Worm (Caenorhabditis elegans) whole organism, late embryonic: ENCODE data around the gene C33D9.3.
A peak's percentile ranks its signal among the peaks of the same experiment; 100 is the strongest.
"Not testable (repeated sequence)": the region's sequence is repeated elsewhere in the genome, so short reads cannot be mapped to it uniquely, and the experiment has no call there.

Experiments used
- F13H6.1 ChIP-seq: sonication (generic microtip); optimal IDR thresholded peaks from 2 replicates; lab custom pipeline; 2016; ENCODE audit warnings: missing genetic modification characterization, missing compliant biosample characterization
- K02D7.2 ChIP-seq: sonication (generic microtip); optimal IDR thresholded peaks from 2 replicates; lab custom pipeline; 2017; ENCODE audit warnings: mild to moderate bottlenecking, missing genetic modification characterization, missing compliant biosample characterization
- T23F11.4 ChIP-seq: fragments of 200-800 bp; sonication (Bioruptor generic); optimal IDR thresholded peaks from 2 replicates; lab custom pipeline; 2018; ENCODE audit warnings: mild to moderate bottlenecking, missing genetic modification characterization, missing compliant biosample characterization
- ahr-1 ChIP-seq: sonication (generic microtip); optimal IDR thresholded peaks from 2 replicates; lab custom pipeline; 2016; ENCODE audit warnings: missing genetic modification characterization, missing compliant biosample characterization
- ama-1 ChIP-seq: fragments of 150-350 bp; optimal IDR thresholded peaks from 2 replicates; lab custom pipeline; 2014
- ceh-18 ChIP-seq: sonication (generic microtip); optimal IDR thresholded peaks from 2 replicates; lab custom pipeline; 2016; ENCODE audit warnings: missing genetic modification characterization, missing compliant biosample characterization
- ceh-19 ChIP-seq: fragments of 200-800 bp; sonication (Bioruptor generic); optimal IDR thresholded peaks from 2 replicates; lab custom pipeline; 2018; ENCODE audit warnings: mild to moderate bottlenecking, missing genetic modification characterization, missing compliant biosample characterization
- ceh-31 ChIP-seq: sonication (generic microtip); optimal IDR thresholded peaks from 2 replicates; lab custom pipeline; 2016; ENCODE audit warnings: missing genetic modification characterization, missing compliant biosample characterization
- ceh-34 ChIP-seq: sonication (generic microtip); optimal IDR thresholded peaks from 2 replicates; lab custom pipeline; 2016; ENCODE audit warnings: mild to moderate bottlenecking, missing genetic modification characterization, missing compliant biosample characterization
- ceh-48 ChIP-seq: sonication (generic microtip); optimal IDR thresholded peaks from 2 replicates; lab custom pipeline; 2016; ENCODE audit warnings: missing genetic modification characterization, inconsistent platforms, missing compliant biosample characterization
- ceh-9 ChIP-seq: sonication (generic microtip); optimal IDR thresholded peaks from 2 replicates; lab custom pipeline; 2016; ENCODE audit warnings: mild to moderate bottlenecking, missing genetic modification characterization, inconsistent platforms, missing compliant biosample characterization
- che-1 ChIP-seq: sonication (generic microtip); optimal IDR thresholded peaks from 2 replicates; lab custom pipeline; 2016; ENCODE audit warnings: mild to moderate bottlenecking, missing genetic modification characterization, missing compliant biosample characterization
- dmd-4 ChIP-seq: sonication (generic microtip); optimal IDR thresholded peaks from 2 replicates; lab custom pipeline; 2016; ENCODE audit warnings: borderline replicate concordance, missing genetic modification characterization, missing compliant biosample characterization
- dve-1 ChIP-seq: sonication (generic microtip); optimal IDR thresholded peaks from 2 replicates; lab custom pipeline; 2017; ENCODE audit warnings: antibody characterized with exemption, mild to moderate bottlenecking, missing genetic modification characterization, missing compliant biosample characterization
- ets-4 ChIP-seq: sonication (generic microtip); optimal IDR thresholded peaks from 2 replicates; lab custom pipeline; 2016; ENCODE audit warnings: missing genetic modification characterization, missing compliant biosample characterization
- gmeb-2 ChIP-seq: sonication (generic microtip); optimal IDR thresholded peaks from 2 replicates; lab custom pipeline; 2016; ENCODE audit warnings: missing genetic modification characterization, inconsistent platforms, missing compliant biosample characterization
- hlh-13 ChIP-seq: fragments of 200-800 bp; sonication (Bioruptor generic); optimal IDR thresholded peaks from 2 replicates; lab custom pipeline; 2018; ENCODE audit warnings: mild to moderate bottlenecking, missing genetic modification characterization, missing compliant biosample characterization
- hlh-15 ChIP-seq: sonication (generic microtip); optimal IDR thresholded peaks from 2 replicates; lab custom pipeline; 2016; ENCODE audit warnings: missing genetic modification characterization, missing compliant biosample characterization
- hlh-30 ChIP-seq: sonication (generic microtip); optimal IDR thresholded peaks from 2 replicates; lab custom pipeline; 2017; ENCODE audit warnings: antibody characterized with exemption, missing genetic modification characterization, missing compliant biosample characterization; ENCODE audit not compliant: insufficient read depth
- hlh-6 ChIP-seq: sonication (generic microtip); optimal IDR thresholded peaks from 2 replicates; lab custom pipeline; 2016; ENCODE audit warnings: missing genotype, missing genetic modification characterization, missing compliant biosample characterization
- hlh-8 ChIP-seq: sonication (generic microtip); optimal IDR thresholded peaks from 2 replicates; lab custom pipeline; 2016; ENCODE audit warnings: missing genotype, missing genetic modification characterization, missing compliant biosample characterization
- nfya-1 ChIP-seq: sonication (generic microtip); optimal IDR thresholded peaks from 2 replicates; lab custom pipeline; 2017; ENCODE audit warnings: missing genetic modification characterization, mild to moderate bottlenecking, missing compliant biosample characterization, antibody characterized with exemption, moderate library complexity
- odd-2 ChIP-seq: sonication (generic microtip); optimal IDR thresholded peaks from 2 replicates; lab custom pipeline; 2017; ENCODE audit warnings: antibody characterized with exemption, mild to moderate bottlenecking, missing genetic modification characterization, missing compliant biosample characterization
- pha-2 ChIP-seq: sonication (generic microtip); optimal IDR thresholded peaks from 2 replicates; lab custom pipeline; 2017; ENCODE audit warnings: mild to moderate bottlenecking, missing genetic modification characterization, missing compliant biosample characterization
- pha-4 ChIP-seq: fragments of 150-350 bp; optimal IDR thresholded peaks from 2 replicates; lab custom pipeline; 2018; ENCODE audit warnings: missing biosample characterization, missing genetic modification reagents, missing genetic modification characterization
- pros-1 ChIP-seq: fragments of 150-350 bp; optimal IDR thresholded peaks from 2 replicates; lab custom pipeline; 2014; ENCODE audit warnings: missing biosample characterization, missing genetic modification reagents, missing genetic modification characterization
- sdc-2 ChIP-seq: sonication (generic microtip); optimal IDR thresholded peaks from 2 replicates; lab custom pipeline; 2016; ENCODE audit warnings: missing genotype, missing genetic modification characterization, missing compliant biosample characterization
- sox-2 ChIP-seq: fragments of 200-800 bp; sonication (Bioruptor generic); IDR thresholded peaks from 2 replicates; pipeline ENCODE4 v1.3.6; 2022; ENCODE audit warnings: missing genetic modification reagents, missing genetic modification characterization, missing compliant biosample characterization
- syd-9 ChIP-seq: sonication (generic microtip); optimal IDR thresholded peaks from 2 replicates; lab custom pipeline; 2016; ENCODE audit warnings: mild to moderate bottlenecking, missing genetic modification characterization, moderate library complexity, missing compliant biosample characterization
- tbx-2 ChIP-seq: sonication (generic microtip); optimal IDR thresholded peaks from 2 replicates; lab custom pipeline; 2016; ENCODE audit warnings: missing genetic modification characterization, missing compliant biosample characterization
- tbx-7 ChIP-seq: sonication (generic microtip); optimal IDR thresholded peaks from 2 replicates; lab custom pipeline; 2016; ENCODE audit warnings: missing genotype, missing genetic modification characterization, missing compliant biosample characterization
- ttx-3 ChIP-seq: sonication (generic microtip); optimal IDR thresholded peaks from 2 replicates; lab custom pipeline; 2016; ENCODE audit warnings: missing genetic modification reagents, missing genetic modification characterization, missing compliant biosample characterization
- unc-55 ChIP-seq: sonication (generic microtip); optimal IDR thresholded peaks from 2 replicates; lab custom pipeline; 2017; ENCODE audit warnings: missing biosample characterization, missing genetic modification reagents, missing genetic modification characterization
- unc-86 ChIP-seq: sonication (generic microtip); optimal IDR thresholded peaks from 2 replicates; lab custom pipeline; 2016; ENCODE audit warnings: missing genetic modification characterization, missing compliant biosample characterization
- zip-5 ChIP-seq: sonication (generic microtip); optimal IDR thresholded peaks from 2 replicates; lab custom pipeline; 2016; ENCODE audit warnings: missing genetic modification characterization, missing compliant biosample characterization
- ztf-16 ChIP-seq: sonication (generic microtip); optimal IDR thresholded peaks from 2 replicates; lab custom pipeline; 2017; ENCODE audit warnings: missing genetic modification characterization, missing compliant biosample characterization

Gene C33D9.3

DNA sequence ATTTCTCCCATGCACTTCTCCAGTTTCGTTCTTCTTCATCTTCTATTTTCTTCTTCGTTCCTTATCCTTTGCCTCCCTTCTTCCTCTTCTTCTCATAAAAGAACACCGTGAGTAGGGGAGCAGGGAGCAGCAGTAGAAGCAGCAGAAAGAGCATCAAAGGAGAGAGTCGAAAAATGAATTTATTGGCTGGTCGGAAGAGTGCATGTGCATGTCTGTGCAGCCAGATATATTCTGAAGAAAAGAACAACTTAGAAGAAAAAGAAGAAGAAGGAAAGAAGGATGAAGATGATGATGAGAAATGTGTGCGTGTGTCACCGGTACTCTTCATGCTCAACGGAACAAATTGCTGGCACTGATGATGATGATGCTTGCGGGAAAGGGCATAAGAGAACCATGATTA, 3.5 kb upstream of the C33D9.3 start:
- TF ChIP-seq pha-4 (tag; lab: Kevin White, UChicago), result no peak
- TF ChIP-seq unc-55 (GFP tag; lab: Kevin White, UChicago), result no peak
- no peak for TF ChIP-seq hlh-8 (tag; lab: Kevin White, UChicago)
- no peak for TF ChIP-seq ztf-16 (tag; lab: Kevin White, UChicago)
- no peak for TF ChIP-seq tbx-7 (tag; lab: Kevin White, UChicago)
- no peak for TF ChIP-seq ceh-48 (tag; lab: Kevin White, UChicago)
- no peak for TF ChIP-seq sdc-2 (tag; lab: Kevin White, UChicago)
- no peak for TF ChIP-seq F13H6.1 (tag; lab: Kevin White, UChicago)
- no peak for TF ChIP-seq tbx-2 (tag; lab: Kevin White, UChicago)
- no peak for TF ChIP-seq ceh-9
- no peak for TF ChIP-seq dve-1 (tag; lab: Kevin White, UChicago)

DNA sequence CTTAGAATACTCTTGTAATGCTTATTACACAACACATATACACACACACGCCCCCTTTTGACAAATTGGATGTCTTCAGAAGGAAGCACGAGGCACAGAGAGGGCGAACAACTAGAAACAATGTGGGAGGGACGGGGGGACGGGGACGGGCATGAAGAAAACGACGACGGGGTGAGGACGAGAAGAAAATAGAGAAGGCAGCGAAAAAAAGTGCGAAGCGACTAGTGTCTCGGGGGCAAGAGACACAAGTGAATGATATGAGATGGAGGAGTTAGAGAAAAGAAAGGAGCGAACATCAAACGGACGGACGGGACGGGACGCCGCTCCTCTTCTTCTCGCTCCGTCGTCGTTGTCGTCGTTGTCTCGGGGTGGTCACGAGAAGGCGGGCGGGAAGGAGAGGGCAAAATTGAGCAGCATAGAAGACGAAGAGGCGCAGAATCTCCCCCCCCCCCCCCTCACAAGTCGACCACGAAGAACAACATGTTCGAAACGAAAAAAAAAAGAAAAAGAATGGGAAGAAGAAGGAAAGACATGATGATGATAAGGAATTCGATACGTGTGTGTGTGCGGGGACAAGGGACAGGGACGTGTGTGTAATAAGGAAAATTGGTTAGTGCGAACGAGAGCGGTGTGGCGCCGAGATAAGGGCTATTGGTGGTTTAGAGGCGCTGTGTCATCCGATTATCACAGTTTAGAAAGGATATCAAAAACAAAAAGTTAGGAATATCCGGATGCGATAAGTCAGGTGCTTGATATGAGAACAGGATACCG, 2.4 kb upstream of the C33D9.3 start:
- TF ChIP-seq ama-1 (lab: Kevin White, UChicago) (no peak), ahr-1 (tag; lab: Kevin White, UChicago) (no peak), odd-2 (no peak), pros-1 (no peak), F13H6.1 (tag; lab: Kevin White, UChicago) (no peak), nfya-1 (tag; lab: Kevin White, UChicago) (no peak), ets-4 (no peak), ceh-19 (GFP tag; lab: Kevin White, UChicago) (peak; percentile 13), hlh-30 (no peak), ceh-31 (tag; lab: Kevin White, UChicago) (no peak), ceh-18 (tag; lab: Kevin White, UChicago) (peak; percentile 30)

DNA sequence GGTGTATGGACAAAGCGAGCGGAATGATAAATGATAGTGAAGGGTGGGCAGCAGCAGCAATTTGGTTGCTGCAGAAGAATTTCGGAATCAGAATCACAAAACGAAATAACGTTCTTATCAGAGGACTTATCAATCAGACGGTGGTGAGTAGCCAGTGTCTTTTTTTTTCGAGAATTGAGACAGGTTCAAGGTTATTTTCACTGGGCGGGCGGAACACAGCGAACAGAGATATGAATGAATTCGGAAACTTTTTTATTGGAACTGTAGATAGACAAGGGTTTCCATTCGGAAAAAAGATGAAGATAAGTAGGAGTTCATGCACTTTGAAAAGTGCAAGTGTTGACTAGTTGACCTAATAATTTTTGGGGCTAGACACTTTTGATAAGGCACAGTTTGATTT, 515 bp upstream of the C33D9.3 start:
- TF ChIP-seq ceh-9, result no peak
- TF ChIP-seq, all 69 proteins: peak for 0

- TF ChIP-seq ttx-3 (tag; lab: Kevin White, UChicago) (no peak), T23F11.4 (no peak), ceh-34 (tag; lab: Kevin White, UChicago) (no peak), tbx-2 (tag; lab: Kevin White, UChicago) (no peak), dmd-4 (tag; lab: Kevin White, UChicago) (no peak), unc-86 (tag; lab: Kevin White, UChicago) (no peak), ceh-18 (tag; lab: Kevin White, UChicago) (no peak), syd-9 (no peak), hlh-13 (GFP tag; lab: Kevin White, UChicago) (no peak), K02D7.2 (tag; lab: Kevin White, UChicago) (no peak), gmeb-2 (no peak), hlh-6 (tag; lab: Kevin White, UChicago) (no peak), odd-2 (no peak), F13H6.1 (tag; lab: Kevin White, UChicago) (no peak), pha-2 (tag; lab: Kevin White, UChicago) (no peak), zip-5 (no peak), che-1 (tag; lab: Kevin White, UChicago) (no peak), tbx-7 (tag; lab: Kevin White, UChicago) (no peak)
These were observed 2.6 kb downstream of the C33D9.3 start, which contains the start of gene sru-35 for ce11 chrIV:8790144-8790543. Gene sru-35 (minus strand): TSS chrIV:8790244.

ce11 chrIV:8788048-8788447, 4.7 kb downstream of the C33D9.3 start, which contains the start of gene C33D9.10:
Gene C33D9.10 (minus strand): TSS chrIV:8788148.
- not testable (repeated sequence) for TF ChIP-seq ama-1 (lab: Kevin White, UChicago); sox-2 (GFP tag; lab: Robert Waterston, UW); hlh-15 (tag; lab: Kevin White, UChicago)
